Worm (Caenorhabditis elegans) whole organism, L1 larva: ENCODE results near the gene ZK809.5.

Experiments used
- C04F5.9 ChIP-seq: sonication (generic microtip); optimal IDR thresholded peaks from 2 replicates; lab custom pipeline; 2016; ENCODE audit warnings: missing genetic modification characterization, missing compliant biosample characterization
- aha-1 ChIP-seq: fragments of 150-350 bp; optimal IDR thresholded peaks from 2 replicates; lab custom pipeline; 2014; ENCODE audit warnings: missing biosample characterization, missing genetic modification characterization
- ceh-63 ChIP-seq: fragments of 200-800 bp; sonication (Bioruptor generic); optimal IDR thresholded peaks from 2 replicates; lab custom pipeline; 2018; ENCODE audit warnings: mild to moderate bottlenecking, missing genetic modification characterization, missing compliant biosample characterization
- dpl-1 ChIP-seq, 3 experiments: fragments of 150-350 bp in 2 of 3; sonication (generic microtip) in 1 of 3; optimal IDR thresholded peaks; 2 replicates each; lab custom pipeline; 2014 to 2017; ENCODE audit warnings: missing biosample characterization in 3 of 3, missing genetic modification characterization in 3 of 3, missing genetic modification reagents in 3 of 3
- efl-3 ChIP-seq: fragments of 200-800 bp; sonication (Bioruptor generic); optimal IDR thresholded peaks from 2 replicates; lab custom pipeline; 2018; ENCODE audit warnings: mild to moderate bottlenecking, missing genetic modification characterization, missing compliant biosample characterization
- egl-13 ChIP-seq: sonication (generic microtip); optimal IDR thresholded peaks from 2 replicates; lab custom pipeline; 2016; ENCODE audit warnings: missing genotype, missing genetic modification reagents, missing genetic modification characterization, missing compliant biosample characterization
- egl-27 ChIP-seq, 2 experiments: fragments of 150-350 bp in 1 of 2; sonication (generic microtip); optimal IDR thresholded peaks; 3 replicates each; lab custom pipeline; 2017 to 2018; ENCODE audit warnings: missing biosample characterization in 2 of 2, missing genetic modification characterization in 2 of 2, missing genetic modification reagents in 2 of 2
- elt-2 ChIP-seq: sonication (generic microtip); optimal IDR thresholded peaks from 2 replicates; lab custom pipeline; 2016; ENCODE audit warnings: missing genetic modification characterization, mild to moderate bottlenecking, inconsistent platforms, missing compliant biosample characterization, missing genetic modification reagents
- ets-5 ChIP-seq: fragments of 200-800 bp; sonication (Bioruptor generic); IDR thresholded peaks from 2 replicates; pipeline ENCODE4 v1.3.6; 2022; ENCODE audit warnings: missing genetic modification characterization, missing compliant biosample characterization
- fkh-10 ChIP-seq: sonication (generic microtip); optimal IDR thresholded peaks from 2 replicates; lab custom pipeline; 2017; ENCODE audit warnings: missing biosample characterization, missing genetic modification reagents, missing genetic modification characterization
- fkh-4 ChIP-seq: sonication (generic microtip); optimal IDR thresholded peaks from 2 replicates; lab custom pipeline; 2016; ENCODE audit warnings: missing compliant biosample characterization, missing genetic modification characterization, borderline replicate concordance
- fos-1 ChIP-seq: fragments of 150-350 bp; optimal IDR thresholded peaks from 2 replicates; lab custom pipeline; 2014; ENCODE audit warnings: missing biosample characterization, missing genetic modification characterization
- irx-1 ChIP-seq: sonication (generic microtip); optimal IDR thresholded peaks from 2 replicates; lab custom pipeline; 2016; ENCODE audit warnings: missing genetic modification characterization, missing compliant biosample characterization
- lin-13 ChIP-seq: fragments of 150-350 bp; optimal IDR thresholded peaks from 2 replicates; lab custom pipeline; 2014; ENCODE audit warnings: missing biosample characterization, missing genetic modification reagents, missing genetic modification characterization
- lin-15B ChIP-seq: fragments of 150-350 bp; sonication (generic microtip); optimal IDR thresholded peaks from 3 replicates; lab custom pipeline; 2014; ENCODE audit warnings: missing biosample characterization, missing genetic modification characterization
- lir-3 ChIP-seq: sonication (generic microtip); optimal IDR thresholded peaks from 2 replicates; lab custom pipeline; 2016; ENCODE audit warnings: mild to moderate bottlenecking, missing genetic modification characterization, moderate library complexity, missing compliant biosample characterization; ENCODE audit not compliant: poor library complexity
- lsy-2 ChIP-seq, 2 experiments: fragments of 150-350 bp; optimal IDR thresholded peaks; 2 replicates each; lab custom pipeline; 2014; ENCODE audit warnings: missing biosample characterization in 2 of 2, missing genetic modification characterization in 2 of 2
- mdl-1 ChIP-seq, 2 experiments: fragments of 150-350 bp; optimal IDR thresholded peaks; 2 replicates each; lab custom pipeline; 2014 to 2017; ENCODE audit warnings: missing biosample characterization in 2 of 2, missing genetic modification characterization in 2 of 2, inconsistent platforms in 1 of 2
- mef-2 ChIP-seq: fragments of 150-350 bp; optimal IDR thresholded peaks from 2 replicates; lab custom pipeline; 2014; ENCODE audit warnings: missing biosample characterization, missing genetic modification characterization
- nhr-12 ChIP-seq: sonication (generic microtip); optimal IDR thresholded peaks from 2 replicates; lab custom pipeline; 2017; ENCODE audit warnings: missing biosample characterization, missing genetic modification characterization
- nhr-19 ChIP-seq: fragments of 200-800 bp; sonication (Bioruptor generic); conservative IDR thresholded peaks from 2 replicates; pipeline ENCODE4 v1.3.6; 2022; ENCODE audit warnings: missing genetic modification characterization, missing compliant biosample characterization
- nhr-20 ChIP-seq: sonication (generic microtip); optimal IDR thresholded peaks from 2 replicates; lab custom pipeline; 2016; ENCODE audit warnings: mild to moderate bottlenecking, missing genetic modification characterization, missing compliant biosample characterization
- nhr-237 ChIP-seq: fragments of 150-350 bp; optimal IDR thresholded peaks from 2 replicates; lab custom pipeline; 2014; ENCODE audit warnings: missing biosample characterization, missing genetic modification characterization
- nhr-71 ChIP-seq: sonication (generic microtip); optimal IDR thresholded peaks from 2 replicates; lab custom pipeline; 2016; ENCODE audit warnings: mild to moderate bottlenecking, missing genetic modification characterization, moderate library complexity, missing compliant biosample characterization
- nhr-77 ChIP-seq: fragments of 150-350 bp; optimal IDR thresholded peaks from 2 replicates; lab custom pipeline; 2014; ENCODE audit warnings: missing biosample characterization, missing genetic modification characterization
- nhr-84 ChIP-seq: sonication (generic microtip); optimal IDR thresholded peaks from 2 replicates; lab custom pipeline; 2017; ENCODE audit warnings: missing biosample characterization, missing genetic modification characterization
- nhr-90 ChIP-seq: sonication (generic microtip); optimal IDR thresholded peaks from 2 replicates; lab custom pipeline; 2016; ENCODE audit warnings: mild to moderate bottlenecking, missing genetic modification characterization, missing compliant biosample characterization; ENCODE audit not compliant: poor library complexity
- pag-3 ChIP-seq: sonication (generic microtip); optimal IDR thresholded peaks from 2 replicates; lab custom pipeline; 2017; ENCODE audit warnings: missing genetic modification characterization, mild to moderate bottlenecking, missing compliant biosample characterization, antibody characterized with exemption, borderline replicate concordance; ENCODE audit not compliant: insufficient read depth
- pqm-1 ChIP-seq: sonication (generic microtip); optimal IDR thresholded peaks from 3 replicates; lab custom pipeline; 2017; ENCODE audit warnings: missing biosample characterization, missing genetic modification characterization
- rnt-1 ChIP-seq: sonication (generic microtip); optimal IDR thresholded peaks from 2 replicates; lab custom pipeline; 2016; ENCODE audit warnings: mild to moderate bottlenecking, missing genetic modification characterization, moderate library complexity, missing compliant biosample characterization
- snu-23 ChIP-seq: sonication (generic microtip); optimal IDR thresholded peaks from 2 replicates; lab custom pipeline; 2016; ENCODE audit warnings: missing genetic modification characterization, missing compliant biosample characterization
- swsn-7 ChIP-seq: sonication (generic microtip); optimal IDR thresholded peaks from 2 replicates; lab custom pipeline; 2016; ENCODE audit warnings: missing genetic modification characterization, missing compliant biosample characterization
- tbx-2 ChIP-seq: sonication (generic microtip); optimal IDR thresholded peaks from 2 replicates; lab custom pipeline; 2016; ENCODE audit warnings: missing genetic modification characterization, missing compliant biosample characterization
- tlp-1 ChIP-seq: fragments of 150-350 bp; optimal IDR thresholded peaks from 2 replicates; lab custom pipeline; 2014; ENCODE audit warnings: missing biosample characterization, missing genetic modification characterization
- unc-130 ChIP-seq: fragments of 150-350 bp; optimal IDR thresholded peaks from 2 replicates; lab custom pipeline; 2017; ENCODE audit warnings: missing biosample characterization, missing genetic modification characterization, inconsistent platforms
- unc-62 ChIP-seq: fragments of 150-350 bp; optimal IDR thresholded peaks from 2 replicates; lab custom pipeline; 2014; ENCODE audit warnings: missing biosample characterization, missing genetic modification reagents, missing genetic modification characterization
- unc-86 ChIP-seq: sonication (generic microtip); optimal IDR thresholded peaks from 2 replicates; lab custom pipeline; 2016; ENCODE audit warnings: missing genetic modification characterization, missing compliant biosample characterization
- unc-98 ChIP-seq: fragments of 200-800 bp; sonication (Bioruptor generic); IDR thresholded peaks from 2 replicates; pipeline ENCODE4 v1.3.6; 2022; ENCODE audit warnings: missing genetic modification characterization, missing compliant biosample characterization
- zag-1 ChIP-seq: fragments of 150-350 bp; optimal IDR thresholded peaks from 2 replicates; lab custom pipeline; 2014; ENCODE audit warnings: missing biosample characterization, missing genetic modification characterization
- ztf-11 ChIP-seq, 2 experiments: sonication (generic microtip); optimal IDR thresholded peaks; 2 replicates each; lab custom pipeline; 2016 to 2017; ENCODE audit warnings: missing genetic modification characterization in 2 of 2, missing biosample characterization in 1 of 2, missing compliant biosample characterization in 1 of 2
- ztf-4 ChIP-seq: fragments of 150-350 bp; optimal IDR thresholded peaks from 2 replicates; lab custom pipeline; 2014; ENCODE audit warnings: missing biosample characterization, missing genetic modification characterization

The ZK809.5 gene

DNA sequence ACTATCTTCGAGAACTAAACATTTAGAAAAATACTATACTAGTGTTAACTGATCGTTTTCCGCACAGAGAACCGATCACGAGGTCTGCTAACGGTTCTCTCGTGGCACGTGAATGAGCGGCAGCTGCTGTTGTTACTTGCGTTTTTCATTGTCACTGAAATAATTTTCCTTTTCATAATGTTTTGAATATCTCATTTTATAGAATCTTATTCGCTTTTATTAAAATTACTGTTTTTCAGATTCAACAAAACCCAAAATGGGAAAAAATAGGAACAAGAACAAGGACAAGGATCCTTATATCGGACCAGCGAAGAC lies 20.2 kb upstream of the ZK809.5 start, which contains the start of gene F58B3.6 (continued):
- TF ChIP-seq nhr-20, result peak; percentile 89
- TF ChIP-seq tbx-2, result peak; percentile 16
- no peak for TF ChIP-seq nhr-237 (tag; lab: Kevin White, UChicago)
- TF ChIP-seq elt-2 (tag; lab: Kevin White, UChicago), result no peak
- TF ChIP-seq nhr-90, result peak; percentile 30
- TF ChIP-seq ztf-4 (tag; lab: Kevin White, UChicago), result peak; percentile 66
- TF ChIP-seq nhr-77 (tag; lab: Kevin White, UChicago), result no peak
- no peak for TF ChIP-seq ztf-11 (tag; optimal IDR thresholded peaks at IDR 0.05; lab: Kevin White, UChicago)
- peak in 1 of 2 experiments; percentile 91 for TF ChIP-seq mdl-1 (tag; optimal IDR thresholded peaks at IDR 0.05; lab: Kevin White, UChicago)
- TF ChIP-seq efl-3 (GFP tag; lab: Kevin White, UChicago), result no peak
- TF ChIP-seq ceh-63, result no peak
- peak in 2 of 3 experiments; percentile 15 to 45 for TF ChIP-seq dpl-1 (GFP tag; optimal IDR thresholded peaks at IDR 0.05; lab: Kevin White, UChicago)
- TF ChIP-seq pqm-1 (tag; lab: Kevin White, UChicago), result no peak
- no peak for TF ChIP-seq fkh-4 (tag; lab: Kevin White, UChicago)
- peak; percentile 54 for TF ChIP-seq lir-3 (tag; lab: Kevin White, UChicago)
- TF ChIP-seq ets-5, result no peak
- TF ChIP-seq lin-13 (GFP tag; lab: Kevin White, UChicago), result no peak
- TF ChIP-seq unc-98 (GFP tag; lab: Robert Waterston, UW), result no peak
- TF ChIP-seq lsy-2 (tag; optimal IDR thresholded peaks at IDR 0.05; lab: Kevin White, UChicago), result peak; percentile 26 to 65
- peak; percentile 53 for TF ChIP-seq rnt-1 (tag; lab: Kevin White, UChicago)
- peak; percentile 54 for TF ChIP-seq unc-130
- TF ChIP-seq swsn-7 (tag; lab: Kevin White, UChicago), result peak; percentile 6
- peak; percentile 77 for TF ChIP-seq nhr-19 (GFP tag; lab: Robert Waterston, UW)

DNA sequence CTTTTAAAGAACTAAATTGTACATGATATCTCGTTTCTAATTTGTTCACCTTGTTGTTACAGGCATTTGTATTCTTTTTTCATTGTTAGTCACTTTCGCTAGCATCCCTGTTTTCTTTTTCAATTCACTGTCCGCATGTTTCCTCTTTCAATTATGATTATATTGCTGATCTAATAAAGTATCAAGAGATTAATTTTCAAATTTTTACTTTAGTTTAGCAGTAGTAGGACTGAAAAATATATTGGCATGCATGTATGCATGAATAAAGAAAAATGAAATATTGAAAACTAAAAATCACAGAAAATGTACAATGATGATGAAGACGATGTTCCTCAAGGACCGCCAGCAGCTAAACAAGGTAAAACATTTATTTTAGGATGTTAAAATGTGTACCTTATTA lies 18.5 kb upstream of the ZK809.5 start, which contains the start of gene rbm-17:
Gene rbm-17 (plus strand): TSS at position 301 of the 400 bp plus-strand sequence.
- TF ChIP-seq elt-2 (tag; lab: Kevin White, UChicago), result peak; percentile 9
- no peak for TF ChIP-seq irx-1 (tag; lab: Kevin White, UChicago)
- TF ChIP-seq nhr-71, result peak; percentile 14

DNA sequence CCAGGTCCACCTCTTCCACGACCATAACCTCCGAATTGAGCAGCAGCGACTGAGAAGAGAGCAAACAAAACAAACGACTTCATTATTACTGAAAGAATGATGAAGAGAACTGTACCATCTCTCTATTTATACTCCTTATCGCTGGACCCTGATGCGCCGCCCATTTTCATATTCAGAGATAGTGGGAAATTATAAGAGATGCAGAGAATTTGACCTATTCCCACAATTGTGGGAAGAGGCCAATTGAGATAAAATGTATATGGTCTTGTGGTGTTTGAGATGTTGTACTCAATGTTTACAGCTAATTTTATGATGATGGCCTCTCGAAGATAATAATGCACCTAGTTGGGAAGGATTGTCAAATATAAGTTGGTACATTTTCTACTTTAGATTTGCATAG lies 15.6 kb upstream of the ZK809.5 start, which contains the start of gene ttr-50:
Gene ttr-50 (minus strand): TSS at position 101 of the 400 bp plus-strand sequence.
- TF ChIP-seq aha-1 (tag; lab: Kevin White, UChicago) (no peak), fos-1 (tag; lab: Kevin White, UChicago) (no peak), snu-23 (no peak), nhr-84 (tag; lab: Kevin White, UChicago) (no peak), fkh-4 (tag; lab: Kevin White, UChicago) (no peak), irx-1 (tag; lab: Kevin White, UChicago) (no peak), unc-130 (no peak), pag-3 (tag; lab: Kevin White, UChicago) (no peak)

DNA sequence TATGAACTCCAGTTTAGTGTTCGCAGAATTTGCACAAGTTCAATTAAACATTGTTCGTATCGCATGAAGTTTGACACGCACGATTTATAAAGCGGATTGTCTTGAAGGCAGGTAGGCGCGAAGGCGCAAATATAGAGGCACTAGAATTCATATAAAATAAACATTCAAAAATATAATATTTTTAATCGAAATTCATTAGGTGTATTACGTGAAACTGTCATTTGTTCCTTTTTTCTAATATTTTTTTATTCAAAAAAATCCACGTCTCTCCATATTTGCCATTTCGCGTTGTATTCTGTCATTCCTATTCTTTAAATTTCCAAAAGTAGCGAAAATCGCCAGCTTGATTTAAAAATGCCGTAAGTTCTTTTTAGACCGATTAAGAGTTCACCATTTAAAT lies 14.7 kb upstream of the ZK809.5 start, which contains the start of gene ZK809.1:
Gene ZK809.1 (plus strand): TSS at position 301 of the 400 bp plus-strand sequence.
- TF ChIP-seq unc-86 (tag; lab: Kevin White, UChicago), result no peak
- TF ChIP-seq C04F5.9 (tag; lab: Kevin White, UChicago), result no peak
- TF ChIP-seq aha-1 (tag; lab: Kevin White, UChicago), result no peak
- TF ChIP-seq unc-62 (GFP tag; lab: Kevin White, UChicago), result no peak
- TF ChIP-seq tlp-1 (tag; lab: Kevin White, UChicago), result no peak
- TF ChIP-seq nhr-12 (tag; lab: Kevin White, UChicago), result no peak
- TF ChIP-seq egl-27 (tag; optimal IDR thresholded peaks at IDR 0.05; lab: Kevin White, UChicago), result no peak
- no peak for TF ChIP-seq mef-2
- no peak for TF ChIP-seq ztf-4 (tag; lab: Kevin White, UChicago)
- TF ChIP-seq egl-13 (tag; lab: Kevin White, UChicago), result no peak
- TF ChIP-seq nhr-20, result no peak
- TF ChIP-seq zag-1 (tag; lab: Kevin White, UChicago), result no peak
- no peak for TF ChIP-seq ets-5
- TF ChIP-seq mdl-1 (tag; optimal IDR thresholded peaks at IDR 0.05; lab: Kevin White, UChicago), result no peak
- no peak for TF ChIP-seq lin-15B (tag; lab: Kevin White, UChicago)
- no peak for TF ChIP-seq fkh-10 (GFP tag; lab: Kevin White, UChicago)
- TF ChIP-seq, all 84 proteins: peak for 0
